Worm (Caenorhabditis elegans) whole organism, young adult: ENCODE data around the gene msd-4.

Experiments used
- F52B5.7 ChIP-seq: sonication (generic microtip); optimal IDR thresholded peaks from 2 replicates; lab custom pipeline; 2016; ENCODE audit warnings: mild to moderate bottlenecking, missing genetic modification characterization, missing compliant biosample characterization
- F57C9.4 ChIP-seq: sonication (generic microtip); optimal IDR thresholded peaks from 2 replicates; lab custom pipeline; 2017; ENCODE audit warnings: mild to moderate bottlenecking, missing genetic modification characterization, missing compliant biosample characterization
- T07F8.4 ChIP-seq: sonication (generic microtip); optimal IDR thresholded peaks from 2 replicates; lab custom pipeline; 2016; ENCODE audit warnings: mild to moderate bottlenecking, missing genetic modification characterization, moderate library complexity, missing compliant biosample characterization
- Y56A3A.18 ChIP-seq: fragments of 200-800 bp; sonication (Bioruptor generic); IDR thresholded peaks from 2 replicates; pipeline ENCODE4 v1.3.6; 2022; ENCODE audit warnings: missing genetic modification reagents, missing genetic modification characterization, missing compliant biosample characterization
- ceh-58 ChIP-seq: fragments of 200-800 bp; sonication (Bioruptor generic); IDR thresholded peaks from 2 replicates; pipeline ENCODE4 v1.3.6; 2022; ENCODE audit warnings: missing genetic modification characterization, missing compliant biosample characterization
- hmg-1.2 ChIP-seq: fragments of 200-800 bp; sonication (Bioruptor generic); IDR thresholded peaks from 2 replicates; pipeline ENCODE4 v1.3.6; 2022; ENCODE audit warnings: missing genetic modification reagents, missing genetic modification characterization, missing compliant biosample characterization
- tbx-9 ChIP-seq: sonication (generic microtip); optimal IDR thresholded peaks from 2 replicates; lab custom pipeline; 2016; ENCODE audit warnings: borderline replicate concordance, missing genetic modification characterization, inconsistent platforms, missing compliant biosample characterization
- unc-62 ChIP-seq: fragments of 150-350 bp; optimal IDR thresholded peaks from 2 replicates; lab custom pipeline; 2014; ENCODE audit warnings: missing biosample characterization, missing genetic modification reagents, missing genetic modification characterization
- zim-3 ChIP-seq: sonication (generic microtip); optimal IDR thresholded peaks from 2 replicates; lab custom pipeline; 2017; ENCODE audit warnings: mild to moderate bottlenecking, missing genetic modification characterization, moderate library complexity, missing compliant biosample characterization

DNA sequence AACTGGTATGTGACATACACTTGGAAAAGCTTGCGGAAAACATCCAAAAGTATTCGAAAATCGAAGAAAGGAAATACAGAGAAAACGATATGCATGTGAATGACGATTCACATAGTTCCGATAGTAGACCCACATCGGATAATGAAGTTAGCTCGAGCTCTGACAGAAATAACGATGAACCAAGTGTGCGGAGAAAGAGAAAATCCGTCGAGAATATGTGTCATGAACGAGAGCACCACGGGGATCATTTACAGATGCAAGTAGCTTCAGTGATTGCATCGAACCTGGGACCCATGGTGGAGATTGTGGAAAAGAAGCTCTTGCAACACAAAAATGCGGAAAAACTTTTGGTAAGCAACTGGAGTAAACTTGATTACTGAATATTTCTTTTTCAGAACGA is 11.6 kb downstream of the msd-4 start:
- TF ChIP-seq F57C9.4, result no peak
- no peak for TF ChIP-seq zim-3 (tag; lab: Kevin White, UChicago)
- TF ChIP-seq unc-62 (GFP tag; lab: Kevin White, UChicago), result no peak
- no peak for TF ChIP-seq Y56A3A.18 (GFP tag; lab: Robert Waterston, UW)
- no peak for TF ChIP-seq ceh-58 (GFP tag; lab: Robert Waterston, UW)
- TF ChIP-seq hmg-1.2 (GFP tag; lab: Robert Waterston, UW), result no peak
- TF ChIP-seq T07F8.4 (tag; lab: Kevin White, UChicago), result no peak
- no peak for TF ChIP-seq F52B5.7 (tag; lab: Kevin White, UChicago)
- TF ChIP-seq tbx-9 (tag; lab: Kevin White, UChicago), result no peak
